Fruit fly (Drosophila melanogaster): ENCODE results near the gene RpLP0.

The RpLP0 gene

dm6 chr3L:22075706-22076398 is at the start of gene RpLP0, which contains the start of gene CG7130:
Gene RpLP0, plus strand, starts transcription at chr3L:22075867.
Gene CG7130, minus strand, starts transcription at chr3L:22075756.
- TF ChIP-seq usp (GFP tag; optimal IDR thresholded peaks at IDR 0.05) (no peak), CG8478 (optimal IDR thresholded peaks at IDR 0.05) (no peak), psq (optimal IDR thresholded peaks at IDR 0.05) (no peak), Dll (optimal IDR thresholded peaks at IDR 0.05) (no peak), pan (optimal IDR thresholded peaks at IDR 0.05) (no peak), EcR (GFP tag; optimal IDR thresholded peaks at IDR 0.05) (no peak)

dm6 chr3L:22028225-22028624 is 47.4 kb upstream of the RpLP0 start, which contains the start of gene CG7140:
Gene CG7140, minus strand, starts transcription at chr3L:22028325.
- TF ChIP-seq psq (optimal IDR thresholded peaks at IDR 0.05) (no peak), pan (optimal IDR thresholded peaks at IDR 0.05) (no peak), usp (GFP tag; optimal IDR thresholded peaks at IDR 0.05) (no peak), Dll (optimal IDR thresholded peaks at IDR 0.05) (no peak), EcR (GFP tag; optimal IDR thresholded peaks at IDR 0.05) (no peak), CG8478 (optimal IDR thresholded peaks at IDR 0.05) (no peak)

DNA sequence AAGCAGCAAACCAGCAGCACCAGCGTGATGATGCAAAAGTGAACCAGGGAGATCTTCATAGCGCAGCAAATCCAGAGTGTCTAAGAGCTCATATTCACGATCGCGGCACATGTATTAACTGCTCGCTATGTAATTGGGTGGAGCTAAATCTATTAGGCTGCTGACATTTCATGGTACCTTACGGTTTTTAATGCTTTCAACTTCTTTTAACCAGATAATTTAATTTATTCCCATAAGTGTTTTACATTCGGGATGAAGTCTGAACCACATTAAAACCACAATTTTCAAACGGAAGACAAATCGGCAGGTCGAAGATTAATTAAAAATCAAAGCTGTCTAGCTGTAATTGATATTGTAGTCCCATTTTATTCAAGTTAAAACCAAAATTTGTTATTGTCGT is 46.0 kb upstream of the RpLP0 start, which contains the start of gene CG43392:
Gene CG43392, minus strand, starts transcription at position 101 of the 400 bp plus-strand sequence.
- no peak for TF ChIP-seq psq (optimal IDR thresholded peaks at IDR 0.05)
- no peak for TF ChIP-seq EcR (GFP tag; optimal IDR thresholded peaks at IDR 0.05)
- no peak for TF ChIP-seq pan (optimal IDR thresholded peaks at IDR 0.05)
- TF ChIP-seq Dll (optimal IDR thresholded peaks at IDR 0.05): no peak
- no peak for TF ChIP-seq usp (GFP tag; optimal IDR thresholded peaks at IDR 0.05)
- TF ChIP-seq CG8478 (optimal IDR thresholded peaks at IDR 0.05): no peak

DNA sequence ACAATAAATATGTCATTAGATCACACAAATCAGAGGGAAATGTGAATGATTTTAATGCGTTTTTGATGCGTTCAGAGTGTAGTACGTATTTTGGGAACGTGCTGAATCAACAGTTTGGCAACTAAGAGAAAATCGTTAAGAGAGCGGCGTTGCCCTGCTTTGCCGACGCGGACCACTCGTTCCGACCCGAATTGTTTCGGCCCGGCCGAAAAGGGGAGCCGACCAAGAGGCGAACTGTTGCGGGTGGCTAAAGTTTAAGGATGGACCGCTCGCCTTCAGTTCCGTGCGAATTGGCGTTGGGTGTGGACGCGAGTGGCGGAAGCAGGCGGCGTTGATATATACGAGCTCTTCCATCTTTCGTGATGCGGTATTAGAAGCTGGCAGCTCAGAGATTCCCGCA is 41.0 kb upstream of the RpLP0 start, which contains the start of gene Oct-TyrR:
Gene Oct-TyrR, plus strand, starts transcription at position 287 of the 400 bp plus-strand sequence.
- TF ChIP-seq usp (GFP tag; optimal IDR thresholded peaks at IDR 0.05): no peak
- TF ChIP-seq pan (optimal IDR thresholded peaks at IDR 0.05): no peak
- no peak for TF ChIP-seq Dll (optimal IDR thresholded peaks at IDR 0.05)
- TF ChIP-seq psq (optimal IDR thresholded peaks at IDR 0.05): no peak
- TF ChIP-seq EcR (GFP tag; optimal IDR thresholded peaks at IDR 0.05): no peak
- TF ChIP-seq CG8478 (optimal IDR thresholded peaks at IDR 0.05): no peak

DNA sequence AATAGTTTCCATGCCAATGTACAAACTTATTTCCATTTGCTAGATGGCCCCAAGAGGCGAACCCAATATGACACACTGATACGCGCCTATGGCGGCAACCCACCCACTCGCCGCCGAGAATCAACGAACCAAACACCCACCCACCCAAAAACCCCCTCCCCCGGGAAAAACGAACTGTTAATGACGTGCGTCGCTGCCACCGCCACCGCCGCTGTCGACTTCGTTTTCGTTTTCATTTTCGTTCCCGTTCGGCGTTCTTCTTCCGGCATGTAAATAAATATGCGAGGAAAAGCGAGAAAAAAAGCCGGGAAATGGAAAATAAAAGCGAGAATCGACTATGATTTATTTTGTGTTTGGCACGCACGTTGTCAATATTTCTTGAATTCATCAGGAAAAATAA is 24.5 kb upstream of the RpLP0 start:
- no peak for TF ChIP-seq EcR (GFP tag; optimal IDR thresholded peaks at IDR 0.05)
- TF ChIP-seq Dll (optimal IDR thresholded peaks at IDR 0.05): no peak
- TF ChIP-seq usp (GFP tag; optimal IDR thresholded peaks at IDR 0.05): no peak
- no peak for TF ChIP-seq psq (optimal IDR thresholded peaks at IDR 0.05)
- TF ChIP-seq pan (optimal IDR thresholded peaks at IDR 0.05): no peak
- no peak for TF ChIP-seq CG8478 (optimal IDR thresholded peaks at IDR 0.05)

- no peak for TF ChIP-seq Dll (optimal IDR thresholded peaks at IDR 0.05)
- TF ChIP-seq EcR (GFP tag; optimal IDR thresholded peaks at IDR 0.05): no peak
- no peak for TF ChIP-seq psq (optimal IDR thresholded peaks at IDR 0.05)
- no peak for TF ChIP-seq usp (GFP tag; optimal IDR thresholded peaks at IDR 0.05)
These were observed 22.3 kb upstream of the RpLP0 start for dm6 chr3L:22053343-22053742.

DNA sequence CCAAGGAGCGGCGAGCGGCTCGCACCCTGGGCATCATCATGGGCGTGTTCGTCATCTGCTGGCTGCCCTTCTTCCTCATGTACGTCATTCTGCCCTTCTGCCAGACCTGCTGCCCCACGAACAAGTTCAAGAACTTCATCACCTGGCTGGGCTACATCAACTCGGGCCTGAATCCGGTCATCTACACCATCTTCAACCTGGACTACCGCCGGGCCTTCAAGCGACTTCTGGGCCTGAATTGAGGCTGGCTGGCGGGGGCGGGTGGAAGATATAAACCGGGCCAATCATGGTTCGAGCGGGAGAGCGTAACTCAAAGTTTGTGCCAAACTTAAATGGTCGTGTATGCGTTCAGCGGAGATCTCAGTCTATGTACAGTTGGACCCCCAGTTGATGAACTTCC is 11.8 kb upstream of the RpLP0 start:
- TF ChIP-seq EcR (GFP tag; optimal IDR thresholded peaks at IDR 0.05): no peak

dm6 chr3L:22065694-22066093 is 10.0 kb upstream of the RpLP0 start, which contains the start of gene CG14561:
Gene CG14561, plus strand, starts transcription at chr3L:22065907.
- no peak for TF ChIP-seq Dll (optimal IDR thresholded peaks at IDR 0.05)
- no peak for TF ChIP-seq usp (GFP tag; optimal IDR thresholded peaks at IDR 0.05)
- TF ChIP-seq CG8478 (optimal IDR thresholded peaks at IDR 0.05): no peak
- no peak for TF ChIP-seq pan (optimal IDR thresholded peaks at IDR 0.05)

DNA sequence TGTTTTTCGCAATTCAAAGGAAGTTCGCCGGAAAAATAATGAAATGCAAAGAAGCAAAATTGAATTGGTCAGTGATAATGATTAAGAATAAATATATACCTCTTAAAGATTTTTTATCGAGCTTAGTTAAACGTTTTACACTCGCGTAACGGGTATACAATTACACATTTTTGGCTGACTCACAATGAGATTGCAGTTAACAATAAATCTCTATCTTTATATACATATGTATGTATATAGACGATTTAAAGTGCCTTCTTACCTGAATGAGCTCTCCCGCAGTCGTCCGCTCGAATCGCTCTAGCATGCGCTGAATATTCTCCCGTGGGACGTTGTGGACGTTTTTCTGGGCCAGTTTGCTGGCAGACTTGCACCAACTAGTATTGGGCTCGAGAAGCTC is 5.2 kb upstream of the RpLP0 start:
- TF ChIP-seq CG8478 (optimal IDR thresholded peaks at IDR 0.05): no peak
- TF ChIP-seq psq (optimal IDR thresholded peaks at IDR 0.05): no peak

DNA sequence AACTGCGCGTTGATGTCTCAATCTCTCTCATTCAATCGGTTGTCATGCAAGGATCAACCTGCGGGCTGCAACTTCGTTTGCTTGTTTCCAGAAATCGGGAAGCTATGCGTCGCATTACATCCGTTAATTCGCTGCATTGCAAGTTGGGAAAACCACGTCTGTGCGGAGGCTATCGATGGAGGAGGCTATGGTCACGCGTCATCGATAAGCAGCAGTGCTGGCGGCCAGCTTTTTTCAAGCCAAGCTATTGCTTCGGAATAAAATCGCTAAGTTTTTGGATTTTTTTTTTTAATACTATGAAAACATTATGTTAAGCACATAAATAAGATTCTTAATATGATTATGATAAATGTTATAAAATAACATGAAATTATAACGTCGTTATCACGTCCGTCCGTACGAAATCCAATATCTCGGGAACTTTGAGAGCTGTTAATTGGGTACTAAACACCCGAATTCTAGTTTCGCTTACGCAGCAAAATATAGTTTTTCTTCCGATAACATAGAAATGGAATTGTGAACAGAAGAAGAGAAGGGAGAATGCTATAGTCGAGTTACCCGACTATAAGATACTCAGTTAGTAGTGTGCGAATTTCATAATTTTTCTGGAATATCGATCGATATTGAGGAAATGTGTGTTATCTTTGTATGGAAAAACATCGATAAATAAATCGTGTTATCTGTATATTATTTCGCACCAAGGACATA is 3.8 kb upstream of the RpLP0 start, which contains the start of gene CG7139:
Gene CG7139, minus strand, starts transcription at position 162 of the 708 bp plus-strand sequence.
- TF ChIP-seq CG8478 (optimal IDR thresholded peaks at IDR 0.05) (no peak), Dll (optimal IDR thresholded peaks at IDR 0.05) (no peak), EcR (GFP tag; optimal IDR thresholded peaks at IDR 0.05) (no peak), usp (GFP tag; optimal IDR thresholded peaks at IDR 0.05) (no peak), psq (optimal IDR thresholded peaks at IDR 0.05) (no peak), pan (optimal IDR thresholded peaks at IDR 0.05) (no peak)

DNA sequence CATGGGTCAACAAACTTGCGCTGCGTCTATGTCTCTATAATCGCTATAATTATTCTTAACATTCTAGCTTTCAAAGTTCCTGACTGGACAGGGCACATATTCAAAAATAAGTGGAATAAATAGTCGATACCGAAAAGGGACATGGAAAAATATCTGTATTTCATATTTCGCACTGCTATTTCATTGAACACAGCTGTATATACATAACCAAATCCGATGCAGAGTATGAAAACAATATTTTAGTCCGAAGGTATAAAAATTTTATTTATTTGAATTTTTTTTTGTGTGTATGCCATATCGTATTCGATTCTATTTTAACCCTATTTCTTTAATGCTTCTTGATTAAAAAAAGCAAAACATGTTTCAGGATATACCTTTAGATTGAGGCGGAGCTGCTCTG is 2.8 kb upstream of the RpLP0 start:
- TF ChIP-seq psq (optimal IDR thresholded peaks at IDR 0.05) (no peak), Dll (optimal IDR thresholded peaks at IDR 0.05) (no peak), CG8478 (optimal IDR thresholded peaks at IDR 0.05) (no peak), pan (optimal IDR thresholded peaks at IDR 0.05) (no peak), usp (GFP tag; optimal IDR thresholded peaks at IDR 0.05) (no peak), EcR (GFP tag; optimal IDR thresholded peaks at IDR 0.05) (no peak)

- no peak for TF ChIP-seq Dll (optimal IDR thresholded peaks at IDR 0.05)
These were observed 1.2 kb upstream of the RpLP0 start, which contains the start of gene CG7133 for dm6 chr3L:22074347-22074971. Gene CG7133, minus strand, starts transcription at chr3L:22074523.

Data from whole organism.